Fruit fly (Drosophila melanogaster) ovary, adult (tissue): Measurements from ENCODE around the gene kat80.

Experiments used
- CG17801 ChIP-seq: fragments of 200-800 bp; optimal IDR thresholded peaks from 2 replicates; lab custom pipeline; 2019; ENCODE audit warnings: missing biosample characterization, mild to moderate bottlenecking, missing genetic modification characterization, moderate library complexity; ENCODE audit not compliant: partially characterized antibody

The kat80 gene

DNA sequence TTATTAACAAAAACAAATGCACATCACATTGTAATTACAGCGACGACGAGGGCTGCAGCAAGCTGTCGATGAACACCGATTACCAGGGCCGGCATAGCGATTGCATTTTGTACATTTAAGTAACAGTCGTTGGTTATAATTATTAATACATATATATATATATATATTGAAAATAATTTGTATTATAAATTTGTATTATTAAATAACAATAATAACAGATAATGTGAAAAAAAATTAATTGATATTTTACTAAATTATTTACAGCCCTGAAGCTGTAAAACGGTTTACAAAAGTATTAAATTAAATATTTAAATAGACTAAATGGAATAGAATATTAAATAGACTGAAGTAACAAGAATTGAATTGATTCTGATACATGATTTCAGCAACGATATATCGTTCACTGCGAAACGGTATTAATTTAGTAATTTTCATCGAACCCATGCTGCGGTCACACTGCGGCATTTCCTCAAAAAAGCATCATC is at the start of gene kat80, which contains the start of gene Prosalpha4:
Gene kat80 (minus strand): TSS at position 327 of the 485 bp plus-strand sequence.
Gene Prosalpha4 (plus strand): TSS at position 417 of the 485 bp plus-strand sequence.
- TF ChIP-seq CG17801 (GFP tag; lab: Kevin White, UChicago) = no peak

DNA sequence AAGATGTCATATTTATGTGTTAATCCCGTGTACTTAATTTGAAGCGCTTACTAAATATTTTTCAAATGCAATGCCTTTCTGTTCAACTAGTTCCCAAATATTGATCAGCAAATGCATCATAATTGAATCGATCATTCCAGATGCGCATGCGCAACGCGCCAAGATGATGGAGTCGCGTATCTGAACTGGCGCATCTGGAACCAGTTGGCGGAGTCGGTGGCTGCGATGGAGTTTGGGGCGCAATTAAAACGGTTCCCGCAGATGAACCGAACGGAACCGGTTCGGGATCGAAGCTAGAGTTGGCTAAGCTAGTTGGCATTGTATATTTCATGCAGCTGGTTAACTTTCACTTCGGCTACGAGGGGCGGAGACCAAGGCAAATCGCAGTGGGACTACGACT is 49.5 kb upstream of the kat80 start, which contains the start of gene CalpC:
Gene CalpC (plus strand): TSS at position 292 of the 400 bp plus-strand sequence.
- no peak for TF ChIP-seq CG17801 (GFP tag; lab: Kevin White, UChicago)

DNA sequence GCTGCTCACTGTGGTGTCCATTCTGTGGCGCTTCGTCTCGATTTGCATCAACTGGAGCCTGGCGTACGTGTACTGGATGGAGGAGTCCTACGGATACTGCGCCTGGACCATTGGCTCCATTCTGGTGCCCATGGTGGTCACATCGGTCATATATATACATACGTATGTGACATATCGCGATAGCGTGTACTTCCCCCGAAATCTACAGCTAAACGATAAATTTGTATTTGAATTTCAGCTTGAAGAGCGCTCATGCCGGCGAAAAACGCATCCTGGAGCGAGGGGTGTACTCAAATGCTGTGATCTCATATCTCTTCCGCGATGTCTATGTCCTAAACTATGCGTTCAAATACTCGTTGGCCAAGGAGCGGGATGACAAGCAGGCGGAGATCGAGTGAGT is 47.6 kb upstream of the kat80 start:
- TF ChIP-seq CG17801 (GFP tag; lab: Kevin White, UChicago) = no peak

DNA sequence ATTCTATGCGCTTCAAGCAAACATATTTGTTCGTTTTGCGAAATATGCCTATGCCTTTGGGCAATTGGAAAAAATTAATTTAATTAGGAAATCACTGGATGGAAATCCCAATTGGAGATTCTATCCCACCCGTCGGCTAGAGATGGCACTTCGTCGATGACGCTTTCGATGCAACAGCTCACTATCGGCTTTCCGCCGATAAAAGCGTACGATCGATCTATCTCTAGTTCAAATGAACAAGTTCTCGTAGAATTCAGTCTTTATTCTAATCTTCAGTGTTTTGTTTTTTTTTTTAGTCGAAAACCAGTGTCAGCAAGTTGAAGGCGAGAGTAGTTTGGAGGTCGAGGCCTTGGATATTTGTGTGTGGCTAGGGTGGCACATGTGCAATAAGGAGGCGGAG is 47.1 kb upstream of the kat80 start, which contains the start of the genes CG9917 and CG32579:
Gene CG9917 (minus strand): TSS at position 169 of the 400 bp plus-strand sequence.
Gene CG32579 (plus strand): TSS at position 224 of the 400 bp plus-strand sequence.
- TF ChIP-seq CG17801 (GFP tag; lab: Kevin White, UChicago) = peak; percentile 27

DNA sequence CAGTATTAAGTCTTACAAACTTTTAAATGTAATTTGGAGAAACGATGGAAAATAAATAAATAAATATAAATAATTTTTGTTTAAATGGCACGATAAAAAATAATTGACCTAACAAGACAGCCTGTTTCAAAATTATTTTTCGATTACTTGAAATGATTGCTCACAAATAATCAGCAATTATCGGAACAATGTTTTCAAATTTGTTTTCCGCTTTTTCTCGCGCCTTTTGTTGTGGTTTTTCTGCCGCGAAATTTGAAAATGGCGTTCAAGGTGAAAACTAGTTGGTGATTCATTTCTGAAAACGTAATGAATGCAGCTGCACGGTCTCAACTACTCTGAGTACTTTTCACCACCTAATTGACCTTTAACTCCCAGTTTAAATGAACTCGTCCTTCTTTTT is 45.1 kb upstream of the kat80 start:
- TF ChIP-seq CG17801 (GFP tag; lab: Kevin White, UChicago) = no peak

DNA sequence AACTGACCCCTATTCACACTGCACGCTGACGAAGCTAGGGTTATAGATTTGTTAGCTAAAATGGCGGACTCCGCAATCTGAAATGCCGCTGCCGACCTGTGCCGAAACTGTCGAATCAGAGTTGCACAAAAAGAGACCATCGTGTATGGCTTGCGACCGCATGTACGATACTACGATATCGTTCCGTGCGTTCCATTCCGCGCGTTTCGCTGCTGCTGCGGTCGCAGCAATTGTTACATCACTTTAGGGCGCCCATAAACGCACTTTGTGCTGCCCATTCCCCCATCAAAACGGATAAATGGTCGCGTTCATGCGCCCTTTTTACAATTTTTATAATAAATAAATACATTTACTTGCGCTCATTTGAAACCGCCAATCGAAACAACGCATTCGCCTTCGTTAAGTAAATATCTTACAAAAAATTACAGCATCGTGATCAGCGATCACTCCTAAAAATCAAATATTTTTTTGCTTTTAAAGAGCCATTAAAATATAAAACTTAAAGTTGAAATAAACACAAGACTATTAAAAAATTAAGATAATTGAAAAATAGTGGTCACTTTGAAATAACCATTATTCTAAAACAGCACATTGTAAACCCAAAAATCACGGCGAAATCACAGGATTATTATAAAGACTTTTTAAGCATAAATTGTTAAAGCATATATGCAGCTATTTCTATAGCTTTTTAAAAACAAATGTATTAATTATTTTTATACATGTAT is 44.4 kb upstream of the kat80 start, which contains the start of gene Cyp1:
Gene Cyp1 (minus strand): TSS at position 174 of the 725 bp plus-strand sequence.
- peak; percentile 31 for TF ChIP-seq CG17801 (GFP tag; lab: Kevin White, UChicago)

DNA sequence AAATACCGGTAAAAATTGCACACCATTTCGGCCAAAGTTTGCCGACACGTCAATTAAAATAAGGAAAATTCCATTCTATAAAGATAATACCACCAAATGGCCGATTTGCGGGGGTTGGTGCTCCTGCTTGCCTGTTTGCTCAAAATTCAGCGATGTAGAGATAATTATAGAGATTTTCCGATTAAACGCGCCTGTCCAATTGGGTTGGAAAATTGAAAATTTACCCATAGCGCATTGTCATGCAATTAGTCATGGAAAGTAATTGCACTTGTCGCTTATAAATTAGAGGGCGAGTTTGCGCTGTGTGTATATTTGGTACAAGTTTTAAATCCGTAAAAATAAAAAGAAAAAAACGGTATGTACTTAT is 43.6 kb upstream of the kat80 start:
- no peak for TF ChIP-seq CG17801 (GFP tag; lab: Kevin White, UChicago)

DNA sequence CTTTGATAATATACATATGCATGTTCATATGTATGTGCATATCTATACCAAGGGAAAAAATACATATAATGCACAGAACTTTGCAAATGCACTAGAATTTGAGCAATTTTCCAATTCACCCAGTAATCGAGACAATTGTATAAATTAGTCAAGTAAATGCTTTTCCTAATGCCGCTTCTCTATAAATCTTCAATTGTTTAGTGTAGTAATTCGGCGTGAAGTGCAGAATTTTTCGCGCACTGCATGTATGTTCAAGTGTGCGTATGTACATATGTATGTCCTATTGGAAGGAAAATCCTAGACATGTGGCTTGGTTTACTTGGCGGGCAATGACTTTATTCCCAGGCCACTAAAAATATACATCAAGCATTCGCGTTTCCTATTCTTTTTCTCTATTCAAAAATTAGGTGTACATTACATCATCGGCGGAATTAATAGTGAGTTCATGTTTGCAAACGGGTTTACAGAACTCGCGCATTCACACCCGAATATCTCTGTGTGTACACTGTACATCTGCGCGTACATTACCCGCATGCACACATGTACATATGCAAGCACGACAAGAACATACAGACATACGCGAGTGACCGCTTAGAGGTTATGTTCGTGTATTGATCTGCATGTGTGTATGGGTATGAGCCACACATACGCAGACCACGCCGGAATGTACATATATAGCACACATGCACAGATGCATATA is 43.0 kb upstream of the kat80 start:
- peak; percentile 63 for TF ChIP-seq CG17801 (GFP tag; lab: Kevin White, UChicago)

DNA sequence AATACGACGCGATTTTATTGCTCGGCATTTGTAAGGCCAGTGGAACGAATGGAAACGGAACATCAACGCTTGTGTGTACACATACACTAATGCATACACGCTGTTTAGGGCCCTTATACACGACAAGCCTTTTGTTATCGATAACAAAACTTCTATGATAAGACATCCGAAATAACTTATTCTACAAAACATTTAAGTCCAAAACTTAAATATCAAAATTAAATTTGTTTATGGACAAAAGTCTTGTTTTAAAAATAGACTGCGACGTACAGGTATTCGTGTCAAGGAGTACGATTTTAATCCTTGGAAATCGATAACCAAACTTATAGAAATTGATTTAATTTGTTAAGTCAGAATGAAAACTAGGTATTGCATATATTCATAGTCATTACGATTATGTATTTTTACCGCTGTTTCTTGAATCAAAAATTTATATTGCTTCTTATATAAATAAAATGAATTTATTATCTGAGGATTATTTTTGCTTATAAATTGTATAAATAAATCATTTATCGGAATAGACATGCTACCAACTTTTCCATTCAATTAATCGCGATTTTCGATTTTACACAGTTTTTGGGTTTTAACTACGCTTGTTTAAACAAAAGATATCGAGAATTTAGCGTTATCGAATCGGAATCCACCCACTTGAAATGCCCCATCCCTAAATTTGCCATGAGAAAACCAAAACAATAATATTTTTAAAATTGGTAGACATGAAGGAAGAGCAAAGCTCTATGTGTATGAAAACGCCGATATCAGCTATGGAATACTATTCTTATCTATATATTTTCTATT is 37.3 kb upstream of the kat80 start, which contains the start of the genes CG9915 and SWIP:
Gene CG9915 (minus strand): TSS at position 61 of the 798 bp plus-strand sequence.
Gene SWIP (plus strand): TSS at position 632 of the 798 bp plus-strand sequence.
- TF ChIP-seq CG17801 (GFP tag; lab: Kevin White, UChicago) = peak; percentile 64

DNA sequence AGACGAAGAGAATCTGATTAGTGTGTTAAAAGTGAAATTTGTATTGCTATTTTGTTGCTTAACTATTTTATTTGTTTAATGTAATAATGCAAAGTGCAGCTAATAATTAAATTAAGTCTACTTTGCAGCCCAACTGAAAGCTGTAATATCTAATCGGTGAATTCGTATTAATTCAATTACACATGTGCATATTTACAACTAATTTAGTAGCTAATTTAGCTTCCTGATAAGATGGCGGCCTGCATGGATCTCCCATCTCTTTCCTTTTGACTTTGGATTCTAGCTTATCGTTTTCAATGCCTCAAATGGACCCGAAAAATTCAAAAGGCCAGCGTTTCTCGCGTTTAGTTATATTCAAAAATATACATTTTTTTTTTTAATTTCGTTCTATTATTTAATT is 33.8 kb upstream of the kat80 start:
- TF ChIP-seq CG17801 (GFP tag; lab: Kevin White, UChicago) = peak; percentile 30

DNA sequence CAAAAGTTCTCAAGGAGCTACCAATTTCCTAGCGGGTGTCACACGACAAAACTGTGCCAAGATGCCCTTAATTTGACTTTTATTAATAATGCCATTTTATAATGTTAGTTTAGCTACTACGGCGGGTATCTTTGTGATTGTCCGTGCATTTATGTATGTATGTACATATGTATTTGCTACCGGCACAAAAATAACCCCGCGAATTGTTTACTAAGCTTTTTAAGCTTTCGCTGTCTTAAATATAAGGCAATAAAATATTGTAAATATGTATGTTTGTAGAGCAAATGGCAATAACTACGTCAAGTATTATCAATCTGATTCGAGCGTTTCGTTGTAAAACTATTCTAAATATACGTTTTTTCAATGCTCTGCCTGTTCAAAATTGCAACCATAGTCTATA is 33.0 kb upstream of the kat80 start:
- TF ChIP-seq CG17801 (GFP tag; lab: Kevin White, UChicago) = peak; percentile 25

DNA sequence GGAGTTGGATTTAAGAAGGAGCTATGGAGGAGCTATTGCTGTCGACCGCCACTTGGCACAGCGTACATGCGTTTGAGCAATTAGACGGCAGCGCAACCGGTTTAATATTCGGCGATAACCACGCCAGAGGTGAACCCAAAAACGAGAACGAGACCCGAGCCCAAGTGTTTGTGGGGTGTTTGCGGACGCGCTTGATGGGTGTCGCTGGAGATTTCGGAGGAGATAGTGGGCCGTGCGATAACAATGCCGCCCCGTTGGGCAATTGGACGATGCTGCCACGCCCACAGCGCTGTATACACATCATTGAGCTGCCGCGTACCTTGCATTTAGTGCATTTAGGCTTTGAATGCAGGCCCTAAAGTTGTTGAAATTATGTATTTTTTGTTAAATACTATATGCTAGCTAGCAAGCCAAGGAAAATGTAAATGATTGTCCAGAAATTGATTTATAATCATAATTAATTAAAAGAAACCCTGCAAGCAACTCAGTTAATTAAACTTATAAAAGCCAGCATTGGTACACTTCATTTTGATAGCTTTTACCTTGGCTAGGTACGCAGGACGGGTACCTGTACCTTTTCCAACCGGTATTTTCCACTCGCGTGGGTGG is 32.4 kb upstream of the kat80 start, which contains the start of gene Had1:
Gene Had1 (minus strand): TSS at position 358 of the 609 bp plus-strand sequence.
- no peak for TF ChIP-seq CG17801 (GFP tag; lab: Kevin White, UChicago)

DNA sequence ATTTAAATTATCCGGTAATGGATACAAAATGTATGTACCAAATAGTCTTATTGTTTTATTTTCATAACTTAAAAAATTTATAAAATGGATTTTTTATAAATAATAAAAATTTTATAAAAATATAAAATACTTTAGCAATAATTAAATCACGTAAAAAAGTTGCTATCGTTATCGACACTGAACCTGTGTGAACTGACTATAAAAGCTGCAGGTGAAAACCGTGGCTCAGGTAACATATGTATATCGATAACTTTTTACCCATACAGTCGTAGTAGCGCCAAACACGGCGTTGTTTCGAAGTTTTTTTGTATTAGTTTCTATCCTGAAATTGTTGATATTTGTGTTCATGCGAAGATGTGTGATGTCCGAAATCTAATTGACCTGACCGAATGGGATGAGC is 27.7 kb upstream of the kat80 start, which contains the start of gene CG3679:
Gene CG3679 (plus strand): TSS at position 235 of the 400 bp plus-strand sequence.
- TF ChIP-seq CG17801 (GFP tag; lab: Kevin White, UChicago) = no peak

DNA sequence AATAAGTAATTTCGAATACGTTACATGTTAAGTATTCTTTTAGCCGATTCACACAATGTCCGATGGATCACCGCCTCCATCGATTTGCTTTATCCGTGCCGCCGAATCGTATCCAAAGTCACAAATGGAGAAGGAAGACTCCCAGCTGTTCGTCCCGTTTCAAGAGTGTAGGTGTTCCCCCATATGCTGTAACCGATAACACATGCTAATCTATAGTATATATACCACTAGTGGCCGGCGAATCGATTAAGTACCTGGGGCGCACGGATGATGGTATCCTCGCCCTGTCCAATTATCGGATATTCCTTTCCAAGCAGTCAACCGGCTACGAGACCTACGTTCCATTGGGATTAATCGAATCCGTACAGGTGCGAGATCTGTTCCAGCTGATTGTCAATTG is 21.6 kb upstream of the kat80 start, which contains the start of gene ERp44:
Gene ERp44 (minus strand): TSS at position 101 of the 400 bp plus-strand sequence.
- no peak for TF ChIP-seq CG17801 (GFP tag; lab: Kevin White, UChicago)
